Fruit fly (Drosophila melanogaster): Measurements from ENCODE around the gene CG32235.
A peak's percentile ranks its signal among the peaks of the same experiment; 100 is the strongest.

CG32235 gene

dm6 chr3L:4824356-4825138 is 35.7 kb downstream of the CG32235 start (continued):
- peak; percentile 100 for TF ChIP-seq ftz-f1 (GFP tag; optimal IDR thresholded peaks at IDR 0.05)
- TF ChIP-seq CG6765 (GFP tag; optimal IDR thresholded peaks at IDR 0.05): peak; percentile 93
- peak in 1 of 2 experiments; percentile 91 for TF ChIP-seq Pdp1 (GFP tag; optimal IDR thresholded peaks at IDR 0.05)
- TF ChIP-seq CG11456 (GFP tag; IDR thresholded peaks at IDR 0.05): peak; percentile 98
- TF ChIP-seq CG3847 (GFP tag; IDR thresholded peaks at IDR 0.05): peak; percentile 97
- peak; percentile 97 for TF ChIP-seq CG12659 (GFP tag; optimal IDR thresholded peaks at IDR 0.05)
- peak; percentile 82 for TF ChIP-seq CG10321 (GFP tag; IDR thresholded peaks at IDR 0.05)
- TF ChIP-seq CG15601 (tag; optimal IDR thresholded peaks at IDR 0.05): no peak
- TF ChIP-seq pita (GFP tag; optimal IDR thresholded peaks at IDR 0.05): no peak
- peak; percentile 96 for TF ChIP-seq NFAT (GFP tag; IDR thresholded peaks at IDR 0.05)
- peak; percentile 70 for TF ChIP-seq wek (GFP tag; optimal IDR thresholded peaks at IDR 0.05)
- TF ChIP-seq CG9727 (GFP tag; optimal IDR thresholded peaks at IDR 0.05): peak; percentile 95
- peak; percentile 92 for TF ChIP-seq HHEX (GFP tag; optimal IDR thresholded peaks at IDR 0.05)
- no peak for TF ChIP-seq grn (GFP tag; optimal IDR thresholded peaks at IDR 0.05)
- no peak for TF ChIP-seq inv (GFP tag; IDR thresholded peaks at IDR 0.05; ENCODE audit: partially characterized antibody)
- peak; percentile 85 for TF ChIP-seq CG3838 (GFP tag; optimal IDR thresholded peaks at IDR 0.05)
- peak; percentile 96 for TF ChIP-seq Aef1 (GFP tag; IDR thresholded peaks at IDR 0.05)
- peak; percentile 60 for TF ChIP-seq disco-r (GFP tag; optimal IDR thresholded peaks at IDR 0.05)
- TF ChIP-seq Ets97D (GFP tag; optimal IDR thresholded peaks at IDR 0.05): peak; percentile 66
- peak; percentile 48; the same call in 1 of the 3 replicates for TF ChIP-seq CG6791 (GFP tag; IDR thresholded peaks at IDR 0.05; ENCODE audit: partially characterized antibody)
- peak; percentile 92 for TF ChIP-seq ase (GFP tag; IDR thresholded peaks at IDR 0.05)
- TF ChIP-seq CG4707 (GFP tag; optimal IDR thresholded peaks at IDR 0.05): peak; percentile 75
- peak; percentile 67 for TF ChIP-seq MESR4 (GFP tag; optimal IDR thresholded peaks at IDR 0.05)
- TF ChIP-seq CG10979 (tag; optimal IDR thresholded peaks at IDR 0.05): peak; percentile 96
- no peak for TF ChIP-seq Dfd (GFP tag; optimal IDR thresholded peaks at IDR 0.05)
- peak; percentile 94 to 97 for TF ChIP-seq dpn (GFP tag; optimal IDR thresholded peaks at IDR 0.05)
- TF ChIP-seq CG7928 (GFP tag; optimal IDR thresholded peaks at IDR 0.05): peak; percentile 70
- peak; percentile 83 for TF ChIP-seq CG7271 (tag; optimal IDR thresholded peaks at IDR 0.05)
- peak; percentile 49 to 95 for TF ChIP-seq crp (GFP tag; optimal IDR thresholded peaks at IDR 0.05)
- TF ChIP-seq HLH54F (GFP tag; optimal IDR thresholded peaks at IDR 0.05): peak; percentile 93
- TF ChIP-seq Xbp1 (GFP tag; optimal IDR thresholded peaks at IDR 0.05): peak; percentile 97
- peak; percentile 92 for TF ChIP-seq MBD-R2 (GFP tag; IDR thresholded peaks at IDR 0.05)
- TF ChIP-seq CG1024 (GFP tag; IDR thresholded peaks at IDR 0.05): peak; percentile 92
- peak; percentile 98 for TF ChIP-seq gem (tag; optimal IDR thresholded peaks at IDR 0.05)
- peak; percentile 88 for TF ChIP-seq CG11723 (GFP tag; optimal IDR thresholded peaks at IDR 0.05)
- TF ChIP-seq bsh (GFP tag; optimal IDR thresholded peaks at IDR 0.05): peak in 1 of 2 experiments; percentile 96
- TF ChIP-seq luna (GFP tag; optimal IDR thresholded peaks at IDR 0.05): peak; percentile 73
- peak; percentile 77 for TF ChIP-seq MTF-1 (GFP tag; optimal IDR thresholded peaks at IDR 0.05; ENCODE audit: borderline replicate concordance)
- peak; percentile 56 for TF ChIP-seq HmgD (GFP tag; optimal IDR thresholded peaks at IDR 0.05)
- TF ChIP-seq CG4424 (GFP tag; optimal IDR thresholded peaks at IDR 0.05): peak; percentile 94
- TF ChIP-seq sc (optimal IDR thresholded peaks at IDR 0.05): no peak
- peak; percentile 94 for TF ChIP-seq sc (GFP tag; optimal IDR thresholded peaks at IDR 0.05)
- peak; percentile 81 for TF ChIP-seq CG8089 (GFP tag; optimal IDR thresholded peaks at IDR 0.05)
- TF ChIP-seq hth (optimal IDR thresholded peaks at IDR 0.05): no peak
- TF ChIP-seq CG13624 (GFP tag; optimal IDR thresholded peaks at IDR 0.05): peak; percentile 93
- TF ChIP-seq dati (GFP tag; IDR thresholded peaks at IDR 0.05): peak; percentile 75
- TF ChIP-seq Fer3 (tag; optimal IDR thresholded peaks at IDR 0.05): no peak
- peak; percentile 98 for TF ChIP-seq Med (GFP tag)
- TF ChIP-seq CG6272 (GFP tag; IDR thresholded peaks at IDR 0.05): peak; percentile 95
